Fruit fly (Drosophila melanogaster): ENCODE data around the gene CG14259.

dm6 chr3R:27092843-27093242 is 1.5 kb upstream of the CG14259 start, which contains the start of gene CG14258:
- no peak for TF ChIP-seq psq (optimal IDR thresholded peaks at IDR 0.05)
- TF ChIP-seq Sin3A (optimal IDR thresholded peaks at IDR 0.05), result no peak
- TF ChIP-seq ttk (optimal IDR thresholded peaks at IDR 0.05), result no peak
